Worm (Caenorhabditis elegans) whole organism, L1 larva: Measurements from ENCODE around the gene taf-3.

Experiments
- C34B4.2 ChIP-seq: sonication (generic microtip); optimal IDR thresholded peaks from 2 replicates; lab custom pipeline; 2017; ENCODE audit warnings: mild to moderate bottlenecking, missing genetic modification characterization, missing compliant biosample characterization
- aha-1 ChIP-seq: fragments of 150-350 bp; optimal IDR thresholded peaks from 2 replicates; lab custom pipeline; 2014; ENCODE audit warnings: missing biosample characterization, missing genetic modification characterization
- blmp-1 ChIP-seq: fragments of 150-350 bp; optimal IDR thresholded peaks from 2 replicates; lab custom pipeline; 2014; ENCODE audit warnings: missing biosample characterization, missing genetic modification characterization
- ceh-63 ChIP-seq: fragments of 200-800 bp; sonication (Bioruptor generic); optimal IDR thresholded peaks from 2 replicates; lab custom pipeline; 2018; ENCODE audit warnings: mild to moderate bottlenecking, missing genetic modification characterization, missing compliant biosample characterization
- ces-1 ChIP-seq: fragments of 150-350 bp; optimal IDR thresholded peaks from 2 replicates; lab custom pipeline; 2014; ENCODE audit warnings: missing biosample characterization, missing genetic modification reagents, missing genetic modification characterization
- dpl-1 ChIP-seq, 3 experiments: fragments of 150-350 bp in 2 of 3; sonication (generic microtip) in 1 of 3; optimal IDR thresholded peaks; 2 replicates each; lab custom pipeline; 2014 to 2017; ENCODE audit warnings: missing biosample characterization in 3 of 3, missing genetic modification characterization in 3 of 3, missing genetic modification reagents in 3 of 3
- efl-3 ChIP-seq: fragments of 200-800 bp; sonication (Bioruptor generic); optimal IDR thresholded peaks from 2 replicates; lab custom pipeline; 2018; ENCODE audit warnings: mild to moderate bottlenecking, missing genetic modification characterization, missing compliant biosample characterization
- egl-13 ChIP-seq: sonication (generic microtip); optimal IDR thresholded peaks from 2 replicates; lab custom pipeline; 2016; ENCODE audit warnings: missing genotype, missing genetic modification reagents, missing genetic modification characterization, missing compliant biosample characterization
- elt-3 ChIP-seq, 6 experiments: fragments of 150-350 bp in 1 of 6; sonication (generic microtip); optimal IDR thresholded peaks; 2 replicates each; lab custom pipeline; 2017 to 2018; ENCODE audit warnings: missing biosample characterization in 6 of 6, missing genetic modification characterization in 6 of 6, inconsistent platforms in 1 of 6
- ets-5 ChIP-seq: fragments of 200-800 bp; sonication (Bioruptor generic); IDR thresholded peaks from 2 replicates; pipeline ENCODE4 v1.3.6; 2022; ENCODE audit warnings: missing genetic modification characterization, missing compliant biosample characterization
- fkh-4 ChIP-seq: sonication (generic microtip); optimal IDR thresholded peaks from 2 replicates; lab custom pipeline; 2016; ENCODE audit warnings: missing compliant biosample characterization, missing genetic modification characterization, borderline replicate concordance
- fos-1 ChIP-seq: fragments of 150-350 bp; optimal IDR thresholded peaks from 2 replicates; lab custom pipeline; 2014; ENCODE audit warnings: missing biosample characterization, missing genetic modification characterization
- hlh-4 ChIP-seq: sonication (generic microtip); optimal IDR thresholded peaks from 2 replicates; lab custom pipeline; 2016; ENCODE audit warnings: mild to moderate bottlenecking, missing genetic modification characterization, missing compliant biosample characterization
- irx-1 ChIP-seq: sonication (generic microtip); optimal IDR thresholded peaks from 2 replicates; lab custom pipeline; 2016; ENCODE audit warnings: missing genetic modification characterization, missing compliant biosample characterization
- isw-1 ChIP-seq: fragments of 200-800 bp; sonication (Bioruptor generic); IDR thresholded peaks from 2 replicates; pipeline ENCODE4 v1.3.6; 2022; ENCODE audit warnings: missing genetic modification characterization, missing compliant biosample characterization
- lin-13 ChIP-seq: fragments of 150-350 bp; optimal IDR thresholded peaks from 2 replicates; lab custom pipeline; 2014; ENCODE audit warnings: missing biosample characterization, missing genetic modification reagents, missing genetic modification characterization
- lin-14 ChIP-seq: fragments of 200-800 bp; sonication (Bioruptor generic); optimal IDR thresholded peaks from 2 replicates; lab custom pipeline; 2018; ENCODE audit warnings: mild to moderate bottlenecking, missing genetic modification characterization, moderate library complexity, missing compliant biosample characterization
- lin-15B ChIP-seq: fragments of 150-350 bp; sonication (generic microtip); optimal IDR thresholded peaks from 3 replicates; lab custom pipeline; 2014; ENCODE audit warnings: missing biosample characterization, missing genetic modification characterization
- lin-35 ChIP-seq, 2 experiments: fragments of 150-350 bp; optimal IDR thresholded peaks; 2 replicates each; lab custom pipeline; 2014; ENCODE audit warnings: missing biosample characterization in 2 of 2, missing genetic modification characterization in 2 of 2, missing genetic modification reagents in 2 of 2
- lin-39 ChIP-seq: fragments of 150-350 bp; optimal IDR thresholded peaks from 2 replicates; lab custom pipeline; 2014; ENCODE audit warnings: missing biosample characterization, missing genetic modification reagents, missing genetic modification characterization
- lir-3 ChIP-seq: sonication (generic microtip); optimal IDR thresholded peaks from 2 replicates; lab custom pipeline; 2016; ENCODE audit warnings: mild to moderate bottlenecking, missing genetic modification characterization, moderate library complexity, missing compliant biosample characterization; ENCODE audit not compliant: poor library complexity
- lsy-2 ChIP-seq, 2 experiments: fragments of 150-350 bp; optimal IDR thresholded peaks; 2 replicates each; lab custom pipeline; 2014; ENCODE audit warnings: missing biosample characterization in 2 of 2, missing genetic modification characterization in 2 of 2
- mdl-1 ChIP-seq, 2 experiments: fragments of 150-350 bp; optimal IDR thresholded peaks; 2 replicates each; lab custom pipeline; 2014 to 2017; ENCODE audit warnings: missing biosample characterization in 2 of 2, missing genetic modification characterization in 2 of 2, inconsistent platforms in 1 of 2
- mef-2 ChIP-seq: fragments of 150-350 bp; optimal IDR thresholded peaks from 2 replicates; lab custom pipeline; 2014; ENCODE audit warnings: missing biosample characterization, missing genetic modification characterization
- nhr-12 ChIP-seq: sonication (generic microtip); optimal IDR thresholded peaks from 2 replicates; lab custom pipeline; 2017; ENCODE audit warnings: missing biosample characterization, missing genetic modification characterization
- nhr-20 ChIP-seq: sonication (generic microtip); optimal IDR thresholded peaks from 2 replicates; lab custom pipeline; 2016; ENCODE audit warnings: mild to moderate bottlenecking, missing genetic modification characterization, missing compliant biosample characterization
- nhr-237 ChIP-seq: fragments of 150-350 bp; optimal IDR thresholded peaks from 2 replicates; lab custom pipeline; 2014; ENCODE audit warnings: missing biosample characterization, missing genetic modification characterization
- nhr-28 ChIP-seq: fragments of 150-350 bp; optimal IDR thresholded peaks from 2 replicates; lab custom pipeline; 2014; ENCODE audit warnings: missing biosample characterization, missing genetic modification characterization
- nhr-71 ChIP-seq: sonication (generic microtip); optimal IDR thresholded peaks from 2 replicates; lab custom pipeline; 2016; ENCODE audit warnings: mild to moderate bottlenecking, missing genetic modification characterization, moderate library complexity, missing compliant biosample characterization
- nhr-76 ChIP-seq: sonication (generic microtip); optimal IDR thresholded peaks from 2 replicates; lab custom pipeline; 2017; ENCODE audit warnings: missing biosample characterization, missing genetic modification characterization
- nhr-84 ChIP-seq: sonication (generic microtip); optimal IDR thresholded peaks from 2 replicates; lab custom pipeline; 2017; ENCODE audit warnings: missing biosample characterization, missing genetic modification characterization
- nhr-85 ChIP-seq: sonication (generic microtip); peaks from one replicate; lab custom pipeline; 2016; ENCODE audit warnings: missing genetic modification characterization, inconsistent platforms, missing compliant biosample characterization
- rnt-1 ChIP-seq: sonication (generic microtip); optimal IDR thresholded peaks from 2 replicates; lab custom pipeline; 2016; ENCODE audit warnings: mild to moderate bottlenecking, missing genetic modification characterization, moderate library complexity, missing compliant biosample characterization
- skn-1 ChIP-seq: fragments of 150-350 bp; optimal IDR thresholded peaks from 2 replicates; lab custom pipeline; 2014; ENCODE audit warnings: missing biosample characterization, missing genetic modification characterization
- snpc-4 ChIP-seq: fragments of 150-350 bp; optimal IDR thresholded peaks from 2 replicates; lab custom pipeline; 2014; ENCODE audit warnings: missing biosample characterization, missing genetic modification characterization
- snu-23 ChIP-seq: sonication (generic microtip); optimal IDR thresholded peaks from 2 replicates; lab custom pipeline; 2016; ENCODE audit warnings: missing genetic modification characterization, missing compliant biosample characterization
- sox-4 ChIP-seq: sonication (generic microtip); optimal IDR thresholded peaks from 2 replicates; lab custom pipeline; 2016; ENCODE audit warnings: missing genetic modification characterization, missing compliant biosample characterization
- swsn-7 ChIP-seq: sonication (generic microtip); optimal IDR thresholded peaks from 2 replicates; lab custom pipeline; 2016; ENCODE audit warnings: missing genetic modification characterization, missing compliant biosample characterization
- tlp-1 ChIP-seq: fragments of 150-350 bp; optimal IDR thresholded peaks from 2 replicates; lab custom pipeline; 2014; ENCODE audit warnings: missing biosample characterization, missing genetic modification characterization
- unc-130 ChIP-seq: fragments of 150-350 bp; optimal IDR thresholded peaks from 2 replicates; lab custom pipeline; 2017; ENCODE audit warnings: missing biosample characterization, missing genetic modification characterization, inconsistent platforms
- unc-30 ChIP-seq: sonication (generic microtip); optimal IDR thresholded peaks from 2 replicates; lab custom pipeline; 2017; ENCODE audit warnings: missing biosample characterization, missing genetic modification characterization
- unc-62 ChIP-seq: fragments of 150-350 bp; optimal IDR thresholded peaks from 2 replicates; lab custom pipeline; 2014; ENCODE audit warnings: missing biosample characterization, missing genetic modification reagents, missing genetic modification characterization
- unc-86 ChIP-seq: sonication (generic microtip); optimal IDR thresholded peaks from 2 replicates; lab custom pipeline; 2016; ENCODE audit warnings: missing genetic modification characterization, missing compliant biosample characterization
- vab-15 ChIP-seq: sonication (generic microtip); optimal IDR thresholded peaks from 2 replicates; lab custom pipeline; 2017; ENCODE audit warnings: missing genotype, mild to moderate bottlenecking, missing genetic modification characterization, missing compliant biosample characterization
- zag-1 ChIP-seq: fragments of 150-350 bp; optimal IDR thresholded peaks from 2 replicates; lab custom pipeline; 2014; ENCODE audit warnings: missing biosample characterization, missing genetic modification characterization
- zip-4 ChIP-seq: fragments of 200-800 bp; sonication (Bioruptor generic); optimal IDR thresholded peaks from 2 replicates; lab custom pipeline; 2018; ENCODE audit warnings: mild to moderate bottlenecking, missing genetic modification characterization, moderate library complexity, missing compliant biosample characterization
- ztf-4 ChIP-seq: fragments of 150-350 bp; optimal IDR thresholded peaks from 2 replicates; lab custom pipeline; 2014; ENCODE audit warnings: missing biosample characterization, missing genetic modification characterization

Gene taf-3

DNA sequence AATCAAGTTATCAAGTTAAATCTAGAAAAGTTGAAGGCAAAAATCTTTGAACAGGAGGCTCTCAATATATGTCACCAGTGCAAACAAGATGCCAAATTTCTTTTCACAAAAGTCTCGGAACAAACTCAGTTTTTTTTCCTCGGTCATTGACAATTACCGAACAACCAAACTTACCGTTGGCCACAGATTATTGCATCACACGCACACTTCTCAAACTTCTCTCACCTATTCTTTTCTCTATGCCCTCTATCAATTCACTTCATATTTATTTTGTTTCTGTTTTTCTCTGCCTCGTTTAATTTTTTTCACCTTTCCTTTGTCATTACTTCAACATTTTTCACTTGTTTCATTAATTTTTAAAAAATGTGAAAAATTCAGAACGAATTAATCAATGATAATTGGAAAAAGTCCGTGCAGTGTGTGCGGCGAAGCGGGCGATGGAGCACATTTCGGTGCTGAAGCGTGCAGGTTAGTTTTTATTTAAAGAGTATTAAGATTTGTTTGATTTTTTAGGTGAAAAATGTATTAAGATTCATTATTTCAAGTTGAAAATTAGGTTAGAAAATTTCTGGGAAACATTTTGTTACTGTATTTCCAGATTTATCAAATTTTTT, 22.5 kb downstream of the taf-3 start, which contains the start of gene nhr-28:
TSS of gene nhr-28 (plus strand) at position 379 of the 614 bp plus-strand sequence.
- peak; percentile 61 for TF ChIP-seq nhr-85 (tag; lab: Kevin White, UChicago)
- no peak for TF ChIP-seq mef-2 (tag; lab: Kevin White, UChicago)
- TF ChIP-seq swsn-7 (tag; lab: Kevin White, UChicago): no peak
- TF ChIP-seq nhr-28 (tag; lab: Kevin White, UChicago): no peak
- TF ChIP-seq zip-4 (GFP tag; lab: Kevin White, UChicago): no peak
- TF ChIP-seq blmp-1 (tag; lab: Kevin White, UChicago): peak; percentile 29
- TF ChIP-seq lsy-2 (tag; optimal IDR thresholded peaks at IDR 0.05; lab: Kevin White, UChicago): peak in 1 of 2 experiments; percentile 17
- TF ChIP-seq lin-13: no peak
- peak; percentile 5 for TF ChIP-seq snu-23 (GFP tag; lab: Kevin White, UChicago)
- no peak for TF ChIP-seq lin-15B (tag; lab: Kevin White, UChicago)
- no peak for TF ChIP-seq aha-1 (tag; lab: Kevin White, UChicago)
- no peak for TF ChIP-seq nhr-76 (tag; lab: Kevin White, UChicago)
- no peak for TF ChIP-seq ztf-4 (tag; lab: Kevin White, UChicago)
- TF ChIP-seq lin-14 (GFP tag; lab: Kevin White, UChicago): peak; percentile 38
- TF ChIP-seq nhr-237 (tag; lab: Kevin White, UChicago): peak; percentile 16

DNA sequence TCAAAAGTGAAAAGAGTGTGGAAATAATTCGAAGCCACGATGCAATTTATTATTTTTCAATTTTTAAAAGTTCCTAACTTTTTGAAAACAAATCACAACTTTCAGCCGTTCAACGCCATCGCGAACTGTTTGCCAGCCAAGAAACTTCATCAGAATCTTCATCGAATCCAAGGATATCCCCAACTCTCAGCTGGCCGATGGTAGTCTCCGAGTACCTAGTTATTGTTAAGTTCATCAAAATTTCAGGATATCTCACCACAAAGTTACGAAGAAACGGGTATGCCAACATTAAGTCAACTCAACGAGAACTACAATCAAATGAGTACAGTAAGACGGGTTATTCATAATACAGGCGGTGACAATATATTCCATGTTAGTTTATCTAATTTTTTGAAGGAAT, 24.1 kb downstream of the taf-3 start:
- TF ChIP-seq ets-5 (GFP tag; lab: Robert Waterston, UW): no peak
- no peak for TF ChIP-seq elt-3 (tag; optimal IDR thresholded peaks at IDR 0.05; lab: Kevin White, UChicago)
- TF ChIP-seq dpl-1 (GFP tag; optimal IDR thresholded peaks at IDR 0.05; lab: Kevin White, UChicago): no peak
- no peak for TF ChIP-seq nhr-20 (tag; lab: Kevin White, UChicago)
- TF ChIP-seq unc-130 (tag; lab: Kevin White, UChicago): no peak
- no peak for TF ChIP-seq lin-39
- TF ChIP-seq rnt-1: no peak
- no peak for TF ChIP-seq isw-1 (GFP tag; lab: Robert Waterston, UW)
- no peak for TF ChIP-seq ceh-63 (GFP tag; lab: Kevin White, UChicago)
- TF ChIP-seq unc-86 (tag; lab: Kevin White, UChicago): no peak
- no peak for TF ChIP-seq efl-3 (GFP tag; lab: Kevin White, UChicago)
- TF ChIP-seq fos-1 (tag; lab: Kevin White, UChicago): no peak
- no peak for TF ChIP-seq lin-35 (GFP tag; optimal IDR thresholded peaks at IDR 0.05; lab: Kevin White, UChicago)
- TF ChIP-seq snu-23 (GFP tag; lab: Kevin White, UChicago): no peak
- no peak for TF ChIP-seq mdl-1 (tag; optimal IDR thresholded peaks at IDR 0.05; lab: Kevin White, UChicago)
- TF ChIP-seq nhr-84 (tag; lab: Kevin White, UChicago): no peak
- TF ChIP-seq unc-30 (tag; lab: Kevin White, UChicago): no peak
- TF ChIP-seq C34B4.2 (tag; lab: Kevin White, UChicago): no peak
- TF ChIP-seq skn-1 (tag; lab: Kevin White, UChicago): no peak

ce11 chrX:16357531-16357930, 25.3 kb downstream of the taf-3 start:
- peak; percentile 72 for TF ChIP-seq snpc-4 (tag; lab: Kevin White, UChicago)
- TF ChIP-seq irx-1: no peak

DNA sequence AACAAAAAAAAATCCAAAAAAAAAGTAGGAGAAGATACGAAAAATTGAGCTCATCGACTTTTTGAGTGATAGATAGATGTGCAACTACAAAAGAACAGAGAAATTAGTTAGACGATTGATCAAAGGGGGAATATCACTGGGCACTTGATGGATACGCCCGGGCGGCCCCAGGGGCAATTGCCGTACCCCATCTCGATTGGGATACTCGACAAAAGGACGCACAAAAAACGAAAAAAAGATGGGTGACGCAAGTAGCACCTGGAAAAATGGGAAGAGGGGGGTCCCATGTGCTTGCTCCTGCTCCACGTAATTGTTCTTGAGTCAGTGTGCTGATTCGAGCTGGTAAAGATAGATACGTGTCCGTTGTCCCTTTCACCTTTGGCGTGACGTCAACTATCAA, 28.8 kb downstream of the taf-3 start:
- TF ChIP-seq vab-15 (tag; lab: Kevin White, UChicago): no peak
- no peak for TF ChIP-seq lir-3 (tag; lab: Kevin White, UChicago)
- no peak for TF ChIP-seq ces-1 (GFP tag; lab: Kevin White, UChicago)
- TF ChIP-seq nhr-76 (tag; lab: Kevin White, UChicago): no peak
- TF ChIP-seq mdl-1 (tag; optimal IDR thresholded peaks at IDR 0.05; lab: Kevin White, UChicago): no peak
- TF ChIP-seq unc-62 (GFP tag; lab: Kevin White, UChicago): no peak
- TF ChIP-seq nhr-20 (tag; lab: Kevin White, UChicago): peak; percentile 24
- no peak for TF ChIP-seq zag-1
- no peak for TF ChIP-seq unc-86 (tag; lab: Kevin White, UChicago)
- no peak for TF ChIP-seq nhr-12 (tag; lab: Kevin White, UChicago)
- TF ChIP-seq snu-23 (GFP tag; lab: Kevin White, UChicago): peak; percentile 35
- TF ChIP-seq lin-39: peak; percentile 48
- TF ChIP-seq dpl-1 (GFP tag; optimal IDR thresholded peaks at IDR 0.05; lab: Kevin White, UChicago): no peak
- TF ChIP-seq egl-13: no peak
- TF ChIP-seq sox-4 (tag; lab: Kevin White, UChicago): no peak
- TF ChIP-seq fkh-4 (tag; lab: Kevin White, UChicago): no peak
- TF ChIP-seq lin-13: no peak
- peak; percentile 73 for TF ChIP-seq nhr-71 (tag; lab: Kevin White, UChicago)
- no peak for TF ChIP-seq tlp-1 (tag; lab: Kevin White, UChicago)
- no peak for TF ChIP-seq hlh-4 (tag; lab: Kevin White, UChicago)
